Worm (Caenorhabditis elegans): ENCODE data around the gene valv-1.

Gene valv-1

ce11 chrIV:7477197-7477596 lies 32.1 kb upstream of the valv-1 start, which contains the start of gene pycr-4:
pycr-4 (minus strand) TSS chrIV:7477297.
- TF ChIP-seq lin-39 (tag; optimal IDR thresholded peaks at IDR 0.05) (no peak), cey-2 (tag; optimal IDR thresholded peaks at IDR 0.05; ENCODE audit: borderline replicate concordance, insufficient read depth) (no peak), nhr-111 (GFP tag; optimal IDR thresholded peaks at IDR 0.05) (no peak), nhr-25 (tag; optimal IDR thresholded peaks at IDR 0.05; ENCODE audit: borderline replicate concordance, insufficient read depth) (no peak), daf-8 (GFP tag; IDR thresholded peaks at IDR 0.05) (no peak), lsy-2 (tag; optimal IDR thresholded peaks at IDR 0.05) (no peak), lin-29 (GFP tag; IDR thresholded peaks at IDR 0.05) (no peak), php-3 (GFP tag; IDR thresholded peaks at IDR 0.05) (no peak), ztf-7 (tag; optimal IDR thresholded peaks at IDR 0.05) (no peak), mes-2 (tag; optimal IDR thresholded peaks at IDR 0.05; ENCODE audit: poor library complexity, severe bottlenecking) (no peak), D1046.2 (GFP tag; IDR thresholded peaks at IDR 0.05) (no peak), lin-38 (GFP tag; IDR thresholded peaks at IDR 0.05) (no peak), nhr-102 (tag; optimal IDR thresholded peaks at IDR 0.05) (no peak), ama-1 (optimal IDR thresholded peaks at IDR 0.05) (no peak), ZK337.2 (GFP tag; IDR thresholded peaks at IDR 0.05) (no peak), duxl-1 (tag; optimal IDR thresholded peaks at IDR 0.05; ENCODE audit: poor library complexity) (no peak), nhr-76 (tag; optimal IDR thresholded peaks at IDR 0.05) (no peak), zag-1 (tag; optimal IDR thresholded peaks at IDR 0.05) (no peak), skn-1 (tag; optimal IDR thresholded peaks at IDR 0.05) (no peak)

- no peak for TF ChIP-seq hif-1 (tag; optimal IDR thresholded peaks at IDR 0.05)
- TF ChIP-seq unc-62 (GFP tag; optimal IDR thresholded peaks at IDR 0.05 in 1 of 2), result peak in 1 of 2 experiments; percentile 68
- TF ChIP-seq unc-62 (tag; optimal IDR thresholded peaks at IDR 0.05), result no peak
These were observed 29.7 kb upstream of the valv-1 start, which contains the start of gene slc-25A18.2 for ce11 chrIV:7474826-7475225. slc-25A18.2 (plus strand) TSS chrIV:7475041.

ce11 chrIV:7473159-7473649 lies 28.1 kb upstream of the valv-1 start, which contains the start of the genes plk-3 and F55G1.6:
plk-3 (minus strand) TSS chrIV:7473209.
F55G1.6 (plus strand) TSS chrIV:7473517.
- TF ChIP-seq unc-130 (GFP tag; optimal IDR thresholded peaks at IDR 0.05) (peak; percentile 11), spr-3 (GFP tag; optimal IDR thresholded peaks at IDR 0.05) (no peak)

- TF ChIP-seq unc-39 (tag; optimal IDR thresholded peaks at IDR 0.05), result no peak
- peak; percentile 40 for TF ChIP-seq dmd-6 (GFP tag; IDR thresholded peaks at IDR 0.05)
- TF ChIP-seq attf-4 (tag; optimal IDR thresholded peaks at IDR 0.05), result no peak
- peak in 1 of 2 experiments; percentile 85 for TF ChIP-seq unc-62 (GFP tag; optimal IDR thresholded peaks at IDR 0.05 in 1 of 2)
- no peak for TF ChIP-seq unc-62 (tag; optimal IDR thresholded peaks at IDR 0.05)
- peak in 1 of 2 experiments; percentile 12 for TF ChIP-seq mdl-1 (tag; optimal IDR thresholded peaks at IDR 0.05)
- TF ChIP-seq jun-1 (tag; optimal IDR thresholded peaks at IDR 0.05), result no peak
- no peak for TF ChIP-seq Y5F2A.4 (GFP tag; optimal IDR thresholded peaks at IDR 0.05)
- TF ChIP-seq nhr-28 (tag; optimal IDR thresholded peaks at IDR 0.05), result peak; percentile 12
- no peak for TF ChIP-seq sdz-12 (GFP tag; optimal IDR thresholded peaks at IDR 0.05)
- no peak for TF ChIP-seq snpc-4 (tag; optimal IDR thresholded peaks at IDR 0.05)
These were observed 24.8 kb upstream of the valv-1 start, which contains the start of gene F55G1.7 for ce11 chrIV:7469782-7470413. F55G1.7 (minus strand) TSS chrIV:7469832.

ce11 chrIV:7468638-7469037 lies 23.5 kb upstream of the valv-1 start:
- no peak for TF ChIP-seq dve-1 (tag; optimal IDR thresholded peaks at IDR 0.05; ENCODE audit: insufficient read depth)
- no peak for TF ChIP-seq nhr-41 (GFP tag; IDR thresholded peaks at IDR 0.05)
- no peak for TF ChIP-seq cey-2 (tag; optimal IDR thresholded peaks at IDR 0.05; ENCODE audit: borderline replicate concordance, insufficient read depth)
- TF ChIP-seq madf-9 (GFP tag; conservative IDR thresholded peaks at IDR 0.05), result no peak
- peak; percentile 72 for TF ChIP-seq pqm-1 (tag; optimal IDR thresholded peaks at IDR 0.05)
- peak in 1 of 2 experiments; percentile 9 for TF ChIP-seq unc-62 (GFP tag; optimal IDR thresholded peaks at IDR 0.05 in 1 of 2)
- TF ChIP-seq unc-62 (tag; optimal IDR thresholded peaks at IDR 0.05), result no peak
- no peak for TF ChIP-seq hmg-1.1 (GFP tag; IDR thresholded peaks at IDR 0.05)
- TF ChIP-seq mdt-29 (GFP tag; IDR thresholded peaks at IDR 0.05), result no peak
- no peak for TF ChIP-seq lim-7 (GFP tag; IDR thresholded peaks at IDR 0.05)
- no peak for TF ChIP-seq ceh-82 (tag; optimal IDR thresholded peaks at IDR 0.05)
- no peak for TF ChIP-seq hlh-11 (tag; optimal IDR thresholded peaks at IDR 0.05)
- TF ChIP-seq nhr-42 (GFP tag; IDR thresholded peaks at IDR 0.05), result no peak
- no peak for TF ChIP-seq rbr-2 (tag; optimal IDR thresholded peaks at IDR 0.05)

Data from whole organism, L4 larva.